Worm (Caenorhabditis elegans) whole organism, L1 larva: ENCODE data around the gene F44E5.15.

ENCODE experiments used
- nhr-77 ChIP-seq: fragments of 150-350 bp; optimal IDR thresholded peaks from 2 replicates; lab custom pipeline; 2014; ENCODE audit warnings: missing biosample characterization, missing genetic modification characterization
- xbp-1 ChIP-seq: sonication (generic microtip); optimal IDR thresholded peaks from 2 replicates; lab custom pipeline; 2016; ENCODE audit warnings: missing genetic modification characterization, missing compliant biosample characterization

DNA sequence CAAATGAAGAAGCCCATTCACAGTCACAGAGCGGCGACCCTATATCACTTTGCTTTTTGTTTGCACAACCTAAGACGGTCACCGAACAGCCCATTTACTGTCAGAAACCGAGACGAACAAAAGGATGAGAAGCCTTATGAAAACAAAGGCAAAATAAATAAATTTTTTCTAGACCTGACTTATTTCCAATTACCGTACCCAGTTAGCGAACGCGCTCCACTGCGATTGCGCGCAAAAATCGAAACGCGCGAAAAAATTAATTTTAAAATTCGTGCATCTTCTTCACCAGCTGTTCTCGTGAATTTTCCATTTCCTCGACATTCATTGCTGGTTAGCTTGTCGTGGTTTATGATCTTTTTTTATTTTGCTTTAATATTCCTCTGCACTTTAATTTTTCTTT is 10.0 kb downstream of the F44E5.15 start, which contains the start of gene F43G6.16:
- TF ChIP-seq xbp-1 (tag; lab: Kevin White, UChicago) (no peak), nhr-77 (tag; lab: Kevin White, UChicago) (no peak)
